Fruit fly (Drosophila melanogaster): ENCODE data around the gene CG33128.

- no peak for TF ChIP-seq CG4496 (GFP tag; IDR thresholded peaks at IDR 0.05)
- TF ChIP-seq CG9948 (tag; optimal IDR thresholded peaks at IDR 0.05) = no peak
- TF ChIP-seq D1 (tag; optimal IDR thresholded peaks at IDR 0.05) = no peak
- no peak for TF ChIP-seq CG10348 (GFP tag; IDR thresholded peaks at IDR 0.05)
- no peak for TF ChIP-seq CG8301 (tag; optimal IDR thresholded peaks at IDR 0.05)
- no peak for TF ChIP-seq CG32121 (GFP tag; IDR thresholded peaks at IDR 0.05)
- no peak for TF ChIP-seq CG15710 (tag; optimal IDR thresholded peaks at IDR 0.05)
- TF ChIP-seq CG13204 (GFP tag; optimal IDR thresholded peaks at IDR 0.05) = no peak
- no peak for TF ChIP-seq Pif1B (GFP tag; optimal IDR thresholded peaks at IDR 0.05)
- TF ChIP-seq gl (tag; optimal IDR thresholded peaks at IDR 0.05) = no peak
Measured at dm6 chr2L:1462136-1462535, 31.7 kb upstream of the CG33128 start.

Measured in whole organism, pupa.